Worm (Caenorhabditis elegans): ENCODE measurements around the gene hrg-10.

DNA sequence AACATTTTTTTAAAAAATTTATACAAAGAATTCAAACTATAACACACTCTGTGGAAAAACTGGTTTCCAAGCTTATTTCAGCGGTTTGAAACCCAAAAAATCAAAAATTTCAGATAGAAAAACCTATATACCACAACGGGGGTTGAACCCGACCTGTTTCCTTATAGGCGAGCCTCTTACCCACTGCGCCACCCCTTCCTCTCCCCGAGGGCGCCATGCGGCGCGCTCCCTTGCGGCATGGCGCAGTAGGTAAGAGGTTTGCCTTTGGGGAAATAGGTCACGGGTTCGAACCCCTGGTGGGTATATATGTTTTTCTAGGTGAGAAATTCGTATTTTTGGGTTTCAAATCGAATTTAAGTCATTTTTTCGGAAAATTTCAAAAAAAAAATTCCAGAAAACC is 44.0 kb downstream of the hrg-10 start:
- TF ChIP-seq ama-1 (optimal IDR thresholded peaks at IDR 0.05) (no peak), fax-1 (tag; optimal IDR thresholded peaks at IDR 0.05) (no peak), pha-4 (tag; optimal IDR thresholded peaks at IDR 0.05) (no peak), tbx-2 (tag; optimal IDR thresholded peaks at IDR 0.05) (no peak)

All from whole organism, late embryonic.